Worm (Caenorhabditis elegans): Measurements from ENCODE around the gene F54D5.3.
"Not testable (repeated sequence)": the region's sequence is repeated elsewhere in the genome, so short reads cannot be mapped to it uniquely, and the experiment has no call there.

ce11 chrII:11551981-11552380 is 19.6 kb upstream of the F54D5.3 start, which contains the start of gene dhgd-1:
- TF ChIP-seq ceh-36 (tag; optimal IDR thresholded peaks at IDR 0.05); scrt-1 (GFP tag; IDR thresholded peaks at IDR 0.05); ama-1 (optimal IDR thresholded peaks at IDR 0.05); aly-1 (tag; optimal IDR thresholded peaks at IDR 0.05); sea-1 (GFP tag; conservative IDR thresholded peaks at IDR 0.05): not testable (repeated sequence)
